Worm (Caenorhabditis elegans): Measurements from ENCODE around the gene clec-178.

DNA sequence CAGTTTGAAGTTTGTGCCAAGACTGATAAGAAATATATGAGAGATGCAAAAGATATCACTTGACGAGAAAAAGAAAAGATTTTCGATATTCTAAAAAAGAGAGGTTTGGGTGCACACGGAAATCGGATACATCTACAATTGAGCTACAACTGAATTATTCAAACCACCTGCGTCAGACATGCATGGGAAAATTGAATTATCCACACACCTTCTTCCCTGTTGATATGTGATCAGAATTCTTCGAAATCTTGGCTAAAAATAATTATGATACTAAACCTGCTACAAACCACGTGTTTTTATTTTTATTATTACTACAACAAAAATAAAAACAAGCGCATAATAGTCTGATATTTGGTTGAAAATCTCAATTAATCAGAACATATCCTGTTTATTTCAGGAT, 4.5 kb downstream of the clec-178 start:
- no peak for TF ChIP-seq unc-62 (GFP tag; optimal IDR thresholded peaks at IDR 0.05)
- no peak for TF ChIP-seq zip-8 (tag; optimal IDR thresholded peaks at IDR 0.05)
- no peak for TF ChIP-seq nhr-28 (tag; optimal IDR thresholded peaks at IDR 0.05)
- TF ChIP-seq ztf-11 (tag; optimal IDR thresholded peaks at IDR 0.05), result no peak
- TF ChIP-seq elt-3 (tag; optimal IDR thresholded peaks at IDR 0.05), result no peak
- TF ChIP-seq nhr-237 (tag; optimal IDR thresholded peaks at IDR 0.05), result no peak
- no peak for TF ChIP-seq snpc-4 (tag; optimal IDR thresholded peaks at IDR 0.05)
- no peak for TF ChIP-seq unc-39 (tag; optimal IDR thresholded peaks at IDR 0.05)

Measured in whole organism, mixed stage, embryonic.